Worm (Caenorhabditis elegans) whole organism, L4 larva: ENCODE results near the gene act-1.
A peak's percentile ranks its signal among the peaks of the same experiment; 100 is the strongest.

ENCODE experiments used
- D1046.2 ChIP-seq: fragments of 200-800 bp; sonication (Bioruptor generic); IDR thresholded peaks from 2 replicates; pipeline ENCODE4 v1.3.6; 2022; ENCODE audit warnings: missing genetic modification characterization, missing compliant biosample characterization
- F26F4.8 ChIP-seq: fragments of 200-800 bp; sonication (Bioruptor generic); conservative IDR thresholded peaks from 2 replicates; pipeline ENCODE4 v1.3.6; 2022; ENCODE audit warnings: missing genetic modification characterization, missing compliant biosample characterization
- F49E8.2 ChIP-seq: sonication (generic microtip); optimal IDR thresholded peaks from 2 replicates; lab custom pipeline; 2016; ENCODE audit warnings: missing compliant biosample characterization, mild to moderate bottlenecking, missing genetic modification characterization, borderline replicate concordance
- R02D3.7 ChIP-seq: fragments of 150-350 bp; sonication (generic microtip); optimal IDR thresholded peaks from 3 replicates; lab custom pipeline; 2014; ENCODE audit warnings: missing biosample characterization, missing genetic modification characterization
- T20F7.1 ChIP-seq: fragments of 200-800 bp; sonication (Bioruptor generic); optimal IDR thresholded peaks from 2 replicates; lab custom pipeline; 2018; ENCODE audit warnings: mild to moderate bottlenecking, missing genetic modification characterization, missing compliant biosample characterization
- T26A8.4 ChIP-seq: fragments of 200-800 bp; sonication (Bioruptor generic); IDR thresholded peaks from 2 replicates; pipeline ENCODE4 v1.3.6; 2022; ENCODE audit warnings: missing genetic modification characterization, missing compliant biosample characterization
- Y5F2A.4 ChIP-seq: fragments of 200-800 bp; sonication (Bioruptor generic); optimal IDR thresholded peaks from 2 replicates; lab custom pipeline; 2018; ENCODE audit warnings: mild to moderate bottlenecking, missing genetic modification characterization, missing compliant biosample characterization
- Y75B8A.6 ChIP-seq: fragments of 200-800 bp; sonication (Bioruptor generic); IDR thresholded peaks from 2 replicates; pipeline ENCODE4 v1.3.6; 2022; ENCODE audit warnings: missing genetic modification reagents, missing genetic modification characterization, missing compliant biosample characterization
- ZK337.2 ChIP-seq: fragments of 200-800 bp; sonication (Bioruptor generic); IDR thresholded peaks from 2 replicates; pipeline ENCODE4 v1.3.6; 2022; ENCODE audit warnings: missing genetic modification reagents, missing genetic modification characterization, missing compliant biosample characterization
- ama-1 ChIP-seq: fragments of 150-350 bp; optimal IDR thresholded peaks from 2 replicates; lab custom pipeline; 2014; ENCODE audit warnings: inconsistent platforms, mixed read lengths
- arid-1 ChIP-seq: fragments of 200-800 bp; sonication (Bioruptor generic); conservative IDR thresholded peaks from 2 replicates; pipeline ENCODE4 v1.3.6; 2022; ENCODE audit warnings: missing genetic modification reagents, missing genetic modification characterization, missing compliant biosample characterization
- attf-4 ChIP-seq: sonication (generic microtip); optimal IDR thresholded peaks from 3 replicates; lab custom pipeline; 2017; ENCODE audit warnings: missing biosample characterization, missing genetic modification characterization
- ceh-62 ChIP-seq: sonication (generic microtip); optimal IDR thresholded peaks from 2 replicates; lab custom pipeline; 2017; ENCODE audit warnings: missing biosample characterization, missing genetic modification characterization
- cey-2 ChIP-seq: sonication (generic microtip); optimal IDR thresholded peaks from 3 replicates; lab custom pipeline; 2017; ENCODE audit warnings: missing genetic modification characterization, mild to moderate bottlenecking, missing compliant biosample characterization, antibody characterized with exemption, borderline replicate concordance; ENCODE audit not compliant: insufficient read depth
- dmd-6 ChIP-seq: fragments of 200-800 bp; sonication (Bioruptor generic); IDR thresholded peaks from 2 replicates; pipeline ENCODE4 v1.3.6; 2022; ENCODE audit warnings: missing genetic modification reagents, missing genetic modification characterization, missing compliant biosample characterization
- hif-1 ChIP-seq, 2 experiments: sonication (generic microtip); optimal IDR thresholded peaks; 2 replicates each; lab custom pipeline; 2016 to 2017; ENCODE audit warnings: missing compliant biosample characterization in 2 of 2, missing genetic modification characterization in 2 of 2, missing genetic modification reagents in 2 of 2, missing genotype in 2 of 2, mild to moderate bottlenecking in 1 of 2
- hlh-11 ChIP-seq: fragments of 200-800 bp; sonication (Bioruptor generic); optimal IDR thresholded peaks from 2 replicates; lab custom pipeline; 2018; ENCODE audit warnings: mild to moderate bottlenecking, missing genetic modification characterization, missing compliant biosample characterization
- hlh-30 ChIP-seq: sonication (generic microtip); optimal IDR thresholded peaks from 2 replicates; lab custom pipeline; 2017; ENCODE audit warnings: antibody characterized with exemption, mild to moderate bottlenecking, missing genetic modification characterization, missing compliant biosample characterization; ENCODE audit not compliant: insufficient read depth
- hmg-1.1 ChIP-seq: fragments of 200-800 bp; sonication (Bioruptor generic); IDR thresholded peaks from 2 replicates; pipeline ENCODE4 v1.3.6; 2022; ENCODE audit warnings: missing genetic modification reagents, missing genetic modification characterization, missing compliant biosample characterization
- lin-13 ChIP-seq: fragments of 150-350 bp; optimal IDR thresholded peaks from 2 replicates; lab custom pipeline; 2014; ENCODE audit warnings: missing biosample characterization, missing genetic modification reagents, missing genetic modification characterization
- madf-5 ChIP-seq, 2 experiments: fragments of 200-800 bp; sonication (Bioruptor generic); IDR thresholded peaks; 2 replicates each; pipeline ENCODE4 v1.3.6; 2022; ENCODE audit warnings: missing compliant biosample characterization in 2 of 2, missing genetic modification characterization in 2 of 2
- mep-1 ChIP-seq: fragments of 150-350 bp; sonication (generic microtip); optimal IDR thresholded peaks from 3 replicates; lab custom pipeline; 2014; ENCODE audit warnings: missing biosample characterization, missing genetic modification characterization
- nhr-10 ChIP-seq: fragments of 150-350 bp; optimal IDR thresholded peaks from 2 replicates; lab custom pipeline; 2014; ENCODE audit warnings: missing biosample characterization, missing genetic modification characterization
- nhr-25 ChIP-seq: sonication (generic microtip); optimal IDR thresholded peaks from 2 replicates; lab custom pipeline; 2017; ENCODE audit warnings: missing genetic modification characterization, mild to moderate bottlenecking, missing compliant biosample characterization, antibody characterized with exemption, moderate library complexity, borderline replicate concordance; ENCODE audit not compliant: insufficient read depth
- nhr-28 ChIP-seq: fragments of 150-350 bp; optimal IDR thresholded peaks from 2 replicates; lab custom pipeline; 2014; ENCODE audit warnings: missing biosample characterization, missing genetic modification characterization
- nhr-6 ChIP-seq: fragments of 150-350 bp; optimal IDR thresholded peaks from 2 replicates; lab custom pipeline; 2014; ENCODE audit warnings: missing biosample characterization, missing genetic modification characterization
- nhr-77 ChIP-seq: fragments of 150-350 bp; optimal IDR thresholded peaks from 2 replicates; lab custom pipeline; 2014; ENCODE audit warnings: missing biosample characterization, missing genetic modification characterization
- rbr-2 ChIP-seq: sonication (generic microtip); optimal IDR thresholded peaks from 2 replicates; lab custom pipeline; 2016; ENCODE audit warnings: missing genotype, missing genetic modification characterization, missing compliant biosample characterization
- set-16 ChIP-seq: fragments of 200-800 bp; sonication (Bioruptor generic); IDR thresholded peaks from 2 replicates; pipeline ENCODE4 v1.3.6; 2022; ENCODE audit warnings: missing genetic modification reagents, missing genetic modification characterization, missing compliant biosample characterization
- snpc-1.2 ChIP-seq: fragments of 200-800 bp; sonication (Bioruptor generic); IDR thresholded peaks from 2 replicates; pipeline ENCODE4 v1.3.6; 2022; ENCODE audit warnings: missing genetic modification reagents, missing genetic modification characterization, missing compliant biosample characterization
- snpc-4 ChIP-seq: fragments of 150-350 bp; optimal IDR thresholded peaks from 2 replicates; lab custom pipeline; 2014; ENCODE audit warnings: missing biosample characterization, missing genetic modification characterization
- spr-1 ChIP-seq: sonication (generic microtip); optimal IDR thresholded peaks from 2 replicates; lab custom pipeline; 2016; ENCODE audit warnings: mild to moderate bottlenecking, missing genetic modification characterization, missing compliant biosample characterization
- tra-1 ChIP-seq: fragments of 200-800 bp; sonication (Bioruptor generic); IDR thresholded peaks from 2 replicates; pipeline ENCODE4 v1.3.6; 2022; ENCODE audit warnings: missing genetic modification reagents, missing genetic modification characterization, missing compliant biosample characterization
- unc-62 ChIP-seq, 3 experiments: fragments of 150-350 bp in 1 of 3; sonication (generic microtip); optimal IDR thresholded peaks in 2 of 3; peaks in 1 of 3; 1 replicate in 1 of 3; 2 replicates in 2 of 3; lab custom pipeline; 2014 to 2017; ENCODE audit warnings: missing biosample characterization in 3 of 3, missing genetic modification characterization in 3 of 3, missing genetic modification reagents in 3 of 3, missing genotype in 1 of 3
- vab-7 ChIP-seq: fragments of 200-800 bp; sonication (Bioruptor generic); IDR thresholded peaks from 2 replicates; pipeline ENCODE4 v1.3.6; 2022; ENCODE audit warnings: missing genetic modification reagents, missing genetic modification characterization, missing compliant biosample characterization
- ztf-7 ChIP-seq: fragments of 150-350 bp; optimal IDR thresholded peaks from 2 replicates; lab custom pipeline; 2014; ENCODE audit warnings: missing biosample characterization, missing genetic modification characterization

The act-1 gene

DNA sequence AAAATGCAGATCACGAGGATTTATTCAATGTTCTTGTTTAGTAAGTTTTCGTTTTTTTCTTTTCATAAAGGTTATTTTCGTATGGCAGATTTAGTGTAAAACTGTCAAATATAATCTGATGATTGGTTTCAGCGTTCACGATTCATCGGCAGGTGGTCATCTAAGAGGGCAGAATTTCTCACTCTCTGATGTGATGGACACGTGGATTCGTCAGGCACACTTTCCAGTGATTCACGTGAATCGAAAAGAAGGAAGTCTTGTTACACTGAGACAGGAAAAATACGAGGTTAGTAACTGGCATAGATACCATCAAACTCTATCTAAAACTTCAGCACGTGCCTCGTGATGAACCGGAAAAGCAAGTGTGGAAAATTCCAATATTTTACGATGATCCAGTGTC is 13.8 kb downstream of the act-1 start (continued):
- TF ChIP-seq hmg-1.1 (GFP tag; lab: Robert Waterston, UW) (no peak), hlh-11 (tag; lab: Kevin White, UChicago) (peak; percentile 34), hlh-30 (tag; lab: Kevin White, UChicago) (peak; percentile 77), mep-1 (tag; lab: Kevin White, UChicago) (no peak), madf-5 (GFP tag; IDR thresholded peaks at IDR 0.05; lab: Robert Waterston, UW) (no peak), arid-1 (GFP tag; lab: Robert Waterston, UW) (no peak), nhr-10 (no peak), D1046.2 (no peak), hif-1 (tag; optimal IDR thresholded peaks at IDR 0.05; lab: Kevin White, UChicago) (no peak), ama-1 (lab: Kevin White, UChicago) (no peak), cey-2 (tag; lab: Kevin White, UChicago) (no peak), spr-1 (tag; lab: Kevin White, UChicago) (no peak), dmd-6 (peak; percentile 60), snpc-1.2 (no peak), ztf-7 (tag; lab: Kevin White, UChicago) (no peak), ZK337.2 (GFP tag; lab: Robert Waterston, UW) (no peak), nhr-28 (no peak), F49E8.2 (tag; lab: Kevin White, UChicago) (no peak), attf-4 (tag; lab: Kevin White, UChicago) (no peak), nhr-6 (tag; lab: Kevin White, UChicago) (peak; percentile 26), T20F7.1 (GFP tag; lab: Kevin White, UChicago) (no peak), tra-1 (no peak), T26A8.4 (GFP tag; lab: Robert Waterston, UW) (0 out of 2 replicates have a peak, but pooled peaks have one; percentile 26), nhr-25 (tag; lab: Kevin White, UChicago) (no peak), lin-13 (no peak), set-16 (GFP tag; lab: Robert Waterston, UW) (no peak), rbr-2 (tag; lab: Kevin White, UChicago) (no peak)

DNA sequence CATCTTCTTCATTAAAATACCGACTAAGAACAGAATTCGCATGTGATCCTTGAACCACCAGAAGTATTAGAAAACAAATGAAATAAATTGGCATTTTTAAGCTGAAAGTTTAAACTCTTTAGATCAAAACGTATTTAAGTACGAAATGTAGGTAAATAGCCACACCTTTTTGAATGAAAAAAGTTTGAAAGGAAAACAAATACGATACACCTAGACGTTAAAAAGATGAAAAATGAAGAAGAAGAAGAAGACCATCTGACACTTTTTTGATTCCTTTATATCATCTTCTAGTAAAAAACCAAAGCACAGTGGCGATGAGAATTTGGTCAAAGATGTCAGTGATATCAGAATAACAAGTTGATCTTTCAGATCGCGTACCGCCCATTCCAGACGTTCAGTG is 15.0 kb downstream of the act-1 start, which contains the start of gene Y42A5A.3:
Gene Y42A5A.3 (minus strand): TSS at position 101 of the 400 bp plus-strand sequence.
- no peak for TF ChIP-seq F26F4.8
- TF ChIP-seq Y75B8A.6 (GFP tag; lab: Robert Waterston, UW): no peak
- no peak for TF ChIP-seq R02D3.7 (tag; lab: Kevin White, UChicago)
- no peak for TF ChIP-seq snpc-4 (tag; lab: Kevin White, UChicago)
- no peak for TF ChIP-seq vab-7 (GFP tag; lab: Robert Waterston, UW)
- TF ChIP-seq nhr-77: no peak

DNA sequence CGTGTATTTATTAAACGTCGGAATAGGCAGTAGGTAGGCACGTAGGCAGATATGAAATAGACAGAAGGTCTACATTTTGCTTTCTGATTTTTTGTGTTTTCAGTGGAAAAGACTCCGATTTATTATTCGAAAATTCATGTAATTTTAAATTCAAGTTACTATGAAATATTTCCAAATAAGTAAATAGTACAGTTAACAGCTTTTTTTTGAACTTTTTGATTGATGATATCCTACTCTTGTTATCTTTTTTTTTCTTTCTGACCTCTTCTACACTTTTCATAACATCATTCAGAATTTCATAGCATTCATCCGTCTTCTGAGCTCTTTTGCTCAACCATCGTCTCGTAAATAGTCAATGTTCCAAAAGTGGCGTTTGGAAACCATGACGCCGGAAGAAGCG is 17.7 kb downstream of the act-1 start, which contains the start of gene cdkl-1:
Gene cdkl-1 (plus strand): TSS at position 301 of the 400 bp plus-strand sequence.
- TF ChIP-seq snpc-1.2 (no peak), Y5F2A.4 (GFP tag; lab: Kevin White, UChicago) (no peak), hmg-1.1 (GFP tag; lab: Robert Waterston, UW) (no peak), ztf-7 (tag; lab: Kevin White, UChicago) (no peak)

DNA sequence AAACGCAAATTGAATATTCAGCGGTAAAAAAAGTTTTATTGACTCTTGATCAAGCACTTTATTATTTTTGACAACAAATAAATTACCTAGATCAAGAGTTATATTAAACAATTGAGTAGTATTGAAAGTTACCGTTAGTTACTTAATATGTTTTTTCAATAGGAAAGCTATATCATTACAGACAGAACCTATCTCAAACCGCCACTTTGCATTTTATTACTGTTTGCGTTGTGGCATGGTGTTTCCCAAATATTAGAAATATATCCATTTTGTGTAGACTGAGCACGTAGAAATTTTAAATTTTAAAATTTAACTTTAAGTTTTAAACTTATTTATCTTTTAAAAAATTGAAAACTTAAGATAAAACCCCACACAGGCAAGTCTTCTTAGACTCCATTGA is 23.6 kb downstream of the act-1 start:
- TF ChIP-seq ceh-62 (tag; lab: Kevin White, UChicago) (no peak), unc-62 (GFP tag; optimal IDR thresholded peaks at IDR 0.05 in 1 of 2; lab: Kevin White, UChicago) (peak in 1 of 2 experiments; percentile 90), unc-62 (tag; optimal IDR thresholded peaks at IDR 0.05; lab: Kevin White, UChicago) (no peak)
